Worm (Caenorhabditis elegans): Measurements from ENCODE around the gene F13E6.2.

DNA sequence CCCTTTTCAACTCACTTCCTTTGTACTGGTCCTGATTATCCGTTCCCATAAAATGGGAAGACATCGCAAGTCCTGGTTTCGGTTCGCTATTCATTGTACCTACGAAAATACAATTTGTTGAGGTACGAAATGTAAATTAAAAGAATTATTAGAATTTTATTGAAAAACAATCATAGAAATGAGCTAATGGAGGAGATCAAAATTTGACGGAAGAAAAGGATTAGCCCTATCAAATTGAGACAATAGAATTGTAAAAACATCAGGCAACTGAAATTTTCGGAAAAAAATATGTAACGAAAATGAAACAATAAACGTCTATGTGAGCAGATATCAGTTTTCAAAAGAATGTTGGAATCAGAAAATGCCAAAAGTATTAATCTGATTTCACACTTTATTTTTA lies 47.9 kb upstream of the F13E6.2 start, which contains the start of gene mbr-1:
- TF ChIP-seq nhr-71 (tag; optimal IDR thresholded peaks at IDR 0.05) (no peak), fos-1 (tag; optimal IDR thresholded peaks at IDR 0.05) (no peak), elt-2 (tag; optimal IDR thresholded peaks at IDR 0.05) (no peak), efl-3 (GFP tag; optimal IDR thresholded peaks at IDR 0.05) (no peak), unc-62 (GFP tag; optimal IDR thresholded peaks at IDR 0.05) (no peak), dpl-1 (GFP tag; optimal IDR thresholded peaks at IDR 0.05) (no peak)
